Worm (Caenorhabditis elegans): ENCODE measurements around the gene Y57E12AL.1.

Gene Y57E12AL.1

ce11 chrV:7017059-7017458 lies 43.3 kb upstream of the Y57E12AL.1 start, which contains the start of gene srsx-32:
Gene srsx-32, plus strand, starts transcription at chrV:7017359.
- no peak for TF ChIP-seq peb-1 (tag; optimal IDR thresholded peaks at IDR 0.05)
- TF ChIP-seq Y55F3AM.14 (GFP tag; optimal IDR thresholded peaks at IDR 0.05): no peak
- no peak for TF ChIP-seq dmd-4 (tag; optimal IDR thresholded peaks at IDR 0.05)

DNA sequence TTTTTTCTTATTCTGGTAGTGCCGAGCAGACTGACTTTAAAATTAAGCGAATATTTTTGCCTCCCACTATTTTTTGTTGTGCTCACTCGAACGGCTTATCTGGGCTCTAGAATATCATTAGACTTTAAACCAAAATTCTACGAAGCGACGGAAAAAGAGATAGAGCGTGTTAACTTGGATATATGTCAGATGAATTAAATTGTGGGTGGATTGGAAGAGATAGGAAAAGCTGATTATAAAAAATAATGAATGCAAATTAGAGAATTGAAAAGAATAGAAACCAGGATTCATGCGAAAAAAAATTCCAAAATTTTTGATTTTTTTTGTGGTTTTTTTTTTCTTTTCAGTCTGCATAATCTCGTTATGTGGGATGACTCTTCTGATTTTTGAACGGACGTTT lies 38.6 kb upstream of the Y57E12AL.1 start, which contains the start of gene F20A1.4:
TSS of gene F20A1.4 (minus strand) at position 101 of the 400 bp plus-strand sequence.
- TF ChIP-seq ceh-16 (tag; optimal IDR thresholded peaks at IDR 0.05): no peak
- TF ChIP-seq ztf-11 (tag; optimal IDR thresholded peaks at IDR 0.05): no peak
- TF ChIP-seq alr-1 (tag; optimal IDR thresholded peaks at IDR 0.05): no peak
- TF ChIP-seq unc-62 (GFP tag; optimal IDR thresholded peaks at IDR 0.05): no peak
- no peak for TF ChIP-seq ceh-82 (tag; optimal IDR thresholded peaks at IDR 0.05)

DNA sequence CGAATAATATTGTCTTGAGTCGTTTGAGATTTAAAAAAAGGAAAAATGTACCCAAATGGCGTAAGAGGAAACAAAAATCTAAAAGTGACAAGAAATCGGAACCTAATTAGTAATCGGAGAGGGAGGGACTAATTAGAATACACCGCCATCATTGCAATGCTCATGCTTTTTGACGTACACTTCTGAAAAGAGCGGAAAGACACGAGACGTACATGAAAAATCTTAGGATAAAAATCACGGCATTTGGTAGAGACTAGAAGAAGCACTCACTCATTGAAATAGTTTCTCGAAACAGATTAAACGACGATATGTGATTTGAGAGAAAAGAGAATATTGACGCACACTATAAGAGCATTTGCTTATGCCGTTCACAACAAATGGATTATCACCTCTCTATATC lies 37.3 kb upstream of the Y57E12AL.1 start:
- TF ChIP-seq nhr-10 (tag; optimal IDR thresholded peaks at IDR 0.05) (no peak), unc-39 (tag; optimal IDR thresholded peaks at IDR 0.05) (no peak), mab-5 (tag; optimal IDR thresholded peaks at IDR 0.05) (no peak), skn-1 (tag; optimal IDR thresholded peaks at IDR 0.05) (no peak), unc-62 (GFP tag; optimal IDR thresholded peaks at IDR 0.05) (no peak), unc-55 (GFP tag; optimal IDR thresholded peaks at IDR 0.05) (no peak), nhr-25 (tag; optimal IDR thresholded peaks at IDR 0.05) (no peak), nhr-21 (tag; optimal IDR thresholded peaks at IDR 0.05) (no peak), alr-1 (tag; optimal IDR thresholded peaks at IDR 0.05) (no peak), lin-11 (tag; optimal IDR thresholded peaks at IDR 0.05) (no peak), nhr-77 (tag; optimal IDR thresholded peaks at IDR 0.05) (no peak), nhr-12 (tag; optimal IDR thresholded peaks at IDR 0.05) (no peak), nhr-11 (tag; optimal IDR thresholded peaks at IDR 0.05) (no peak)

ce11 chrV:7027055-7027454 lies 33.3 kb upstream of the Y57E12AL.1 start, which contains the start of gene F20A1.6:
Gene F20A1.6, minus strand, starts transcription at chrV:7027155.
- TF ChIP-seq lsy-2 (tag; optimal IDR thresholded peaks at IDR 0.05) (no peak), egl-27 (tag; optimal IDR thresholded peaks at IDR 0.05) (no peak), fos-1 (tag; optimal IDR thresholded peaks at IDR 0.05) (no peak), R02D3.7 (tag; optimal IDR thresholded peaks at IDR 0.05) (no peak), unc-62 (GFP tag; optimal IDR thresholded peaks at IDR 0.05) (no peak), ceh-16 (tag; optimal IDR thresholded peaks at IDR 0.05) (no peak), sem-4 (tag; optimal IDR thresholded peaks at IDR 0.05) (no peak), F13H6.1 (tag; optimal IDR thresholded peaks at IDR 0.05) (no peak), unc-55 (GFP tag; optimal IDR thresholded peaks at IDR 0.05) (no peak), nhr-237 (tag; optimal IDR thresholded peaks at IDR 0.05) (no peak)

DNA sequence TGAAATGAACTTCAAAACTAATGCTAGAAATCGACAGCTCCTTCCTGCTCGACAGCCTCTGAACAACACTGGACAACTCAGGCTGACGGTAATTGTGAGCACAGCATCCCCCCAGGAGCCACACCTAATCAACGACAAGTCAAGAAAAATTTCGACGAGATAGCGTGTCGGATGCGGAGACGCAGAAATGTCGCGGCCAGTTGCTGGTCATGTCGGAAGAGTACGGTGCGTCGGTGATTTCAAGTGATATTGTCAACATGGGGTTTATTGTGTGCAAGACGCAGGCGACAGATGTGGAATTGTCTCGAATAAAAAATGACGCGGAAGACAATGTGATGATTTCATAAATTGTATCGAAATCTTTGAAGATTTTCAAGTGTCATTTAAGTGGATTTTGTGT lies 23.9 kb upstream of the Y57E12AL.1 start, which contains the start of gene twk-11:
TSS of gene twk-11 (minus strand) at position 101 of the 400 bp plus-strand sequence.
- TF ChIP-seq sma-3 (GFP tag; optimal IDR thresholded peaks at IDR 0.05) (no peak), unc-55 (GFP tag; optimal IDR thresholded peaks at IDR 0.05) (no peak), elt-3 (tag; optimal IDR thresholded peaks at IDR 0.05) (no peak), ztf-1 (GFP tag; conservative IDR thresholded peaks at IDR 0.05) (no peak), snpc-4 (tag; optimal IDR thresholded peaks at IDR 0.05) (no peak), nhr-11 (tag; optimal IDR thresholded peaks at IDR 0.05) (no peak), sem-4 (tag; optimal IDR thresholded peaks at IDR 0.05) (no peak), nhr-77 (tag; optimal IDR thresholded peaks at IDR 0.05) (no peak), ama-1 (optimal IDR thresholded peaks at IDR 0.05) (no peak), nhr-129 (tag; optimal IDR thresholded peaks at IDR 0.05) (no peak), nhr-12 (tag; optimal IDR thresholded peaks at IDR 0.05) (no peak), alr-1 (tag; optimal IDR thresholded peaks at IDR 0.05) (no peak), ztf-11 (tag; optimal IDR thresholded peaks at IDR 0.05) (no peak), unc-39 (tag; optimal IDR thresholded peaks at IDR 0.05) (no peak), aly-2 (tag; optimal IDR thresholded peaks at IDR 0.05) (no peak), C34F6.9 (tag; optimal IDR thresholded peaks at IDR 0.05) (no peak)

DNA sequence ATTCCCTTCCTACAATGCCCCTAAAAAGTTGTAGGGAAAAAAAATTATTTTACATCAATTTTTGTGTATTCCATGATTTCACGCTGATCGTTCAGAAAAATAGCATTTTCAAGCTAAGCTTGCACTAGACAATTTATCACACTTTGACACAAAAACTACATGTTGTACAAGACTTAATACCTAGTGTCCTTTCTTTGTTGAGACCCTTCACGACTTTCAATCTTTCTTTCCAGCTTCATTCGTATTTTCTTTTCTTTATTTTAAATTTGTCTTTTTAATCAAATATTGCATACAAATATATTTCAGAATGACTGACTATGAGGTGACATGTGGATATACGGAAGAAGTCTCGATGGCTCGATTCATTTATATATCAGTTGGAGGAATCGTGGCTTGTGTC lies 14.3 kb upstream of the Y57E12AL.1 start, which contains the start of gene F20A1.2:
TSS of gene F20A1.2 (plus strand) at position 301 of the 400 bp plus-strand sequence.
- TF ChIP-seq blmp-1 (tag; optimal IDR thresholded peaks at IDR 0.05; ENCODE audit: insufficient read depth) (no peak), lin-11 (tag; optimal IDR thresholded peaks at IDR 0.05) (no peak), sma-9 (GFP tag; optimal IDR thresholded peaks at IDR 0.05) (no peak), sma-9 (tag; optimal IDR thresholded peaks at IDR 0.05) (no peak), lsy-2 (tag; optimal IDR thresholded peaks at IDR 0.05) (no peak), skn-1 (tag; optimal IDR thresholded peaks at IDR 0.05) (no peak), nhr-6 (tag; optimal IDR thresholded peaks at IDR 0.05) (no peak), egl-27 (tag; optimal IDR thresholded peaks at IDR 0.05) (no peak), ZK546.5 (tag; optimal IDR thresholded peaks at IDR 0.05) (no peak), fos-1 (tag; optimal IDR thresholded peaks at IDR 0.05) (no peak), nhr-10 (tag; optimal IDR thresholded peaks at IDR 0.05) (no peak)

Data from whole organism, L2 larva.